Fruit fly (Drosophila melanogaster) whole organism, embryonic: ENCODE measurements around the gene CG34429.

Source experiments
- Atf-2 ChIP-seq: fragments of 200-800 bp; sonication (Bioruptor generic); optimal IDR thresholded peaks from 2 replicates; lab custom pipeline; 2016; ENCODE audit warnings: missing biosample characterization, missing genetic modification characterization
- CG12071 ChIP-seq: fragments of 200-800 bp; sonication (Bioruptor generic); optimal IDR thresholded peaks from 3 replicates; lab custom pipeline; 2018; ENCODE audit warnings: missing biosample characterization, mild to moderate bottlenecking, missing genetic modification characterization
- CG12391 ChIP-seq: fragments of 200-800 bp; sonication (Bioruptor generic); optimal IDR thresholded peaks from 3 replicates; lab custom pipeline; 2018; ENCODE audit warnings: missing biosample characterization, mild to moderate bottlenecking, missing genetic modification characterization, moderate library complexity
- CG15011 ChIP-seq: fragments of 200-800 bp; sonication (Bioruptor generic); optimal IDR thresholded peaks from 3 replicates; lab custom pipeline; 2018; ENCODE audit warnings: missing biosample characterization, mild to moderate bottlenecking, missing genetic modification characterization
- CG1603 ChIP-seq: fragments of 200-800 bp; sonication (Bioruptor generic); optimal IDR thresholded peaks from 2 replicates; lab custom pipeline; 2019; ENCODE audit warnings: missing biosample characterization, mild to moderate bottlenecking, missing genetic modification characterization, moderate library complexity
- CG16863 ChIP-seq: fragments of 200-800 bp; sonication (Bioruptor generic); optimal IDR thresholded peaks from 3 replicates; lab custom pipeline; 2016; ENCODE audit warnings: missing biosample characterization, missing genetic modification characterization
- CG2129 ChIP-seq: fragments of 200-800 bp; sonication (Bioruptor generic); IDR thresholded peaks from 2 replicates; pipeline ENCODE4 v1.3.6; 2022; ENCODE audit warnings: missing biosample characterization, missing genetic modification characterization; ENCODE audit not compliant: partially characterized antibody
- CG2202 ChIP-seq: fragments of 200-800 bp; sonication (Bioruptor generic); optimal IDR thresholded peaks from 2 replicates; lab custom pipeline; 2018; ENCODE audit warnings: missing biosample characterization, mild to moderate bottlenecking, missing genetic modification characterization
- CG4424 ChIP-seq: fragments of 200-800 bp; sonication (Bioruptor generic); optimal IDR thresholded peaks from 3 replicates; lab custom pipeline; 2016; ENCODE audit warnings: missing biosample characterization, missing genetic modification characterization
- CG4617 ChIP-seq: fragments of 200-800 bp; sonication (Bioruptor generic); optimal IDR thresholded peaks from 3 replicates; lab custom pipeline; 2016; ENCODE audit warnings: missing biosample characterization, missing genetic modification characterization, borderline replicate concordance
- CG6654 ChIP-seq: fragments of 200-800 bp; sonication (Bioruptor generic); optimal IDR thresholded peaks from 2 replicates; lab custom pipeline; 2017; ENCODE audit warnings: missing biosample characterization, mild to moderate bottlenecking, missing genetic modification characterization
- CG7372 ChIP-seq: fragments of 200-800 bp; sonication (Bioruptor generic); IDR thresholded peaks from 2 replicates; pipeline ENCODE4 v1.3.6; 2022; ENCODE audit warnings: missing biosample characterization, missing genetic modification characterization
- CG7928 ChIP-seq: fragments of 200-800 bp; sonication (Bioruptor generic); optimal IDR thresholded peaks from 2 replicates; lab custom pipeline; 2017; ENCODE audit warnings: missing biosample characterization, mild to moderate bottlenecking, missing genetic modification characterization
- CG8089 ChIP-seq: fragments of 200-800 bp; sonication (Bioruptor generic); optimal IDR thresholded peaks from 3 replicates; lab custom pipeline; 2016; ENCODE audit warnings: missing biosample characterization, missing genetic modification characterization
- CG8924 ChIP-seq: fragments of 200-800 bp; optimal IDR thresholded peaks from 3 replicates; lab custom pipeline; 2019; ENCODE audit warnings: missing biosample characterization, mild to moderate bottlenecking, missing genetic modification characterization, moderate library complexity
- CG9437 ChIP-seq: fragments of 200-800 bp; sonication (Bioruptor generic); optimal IDR thresholded peaks from 2 replicates; lab custom pipeline; 2018; ENCODE audit warnings: missing biosample characterization, mild to moderate bottlenecking, missing genetic modification characterization
- CoRest ChIP-seq: fragments of 200-800 bp; sonication (Bioruptor generic); optimal IDR thresholded peaks from 3 replicates; lab custom pipeline; 2018; ENCODE audit warnings: missing biosample characterization, mild to moderate bottlenecking, missing genetic modification characterization, moderate library complexity
- D19A ChIP-seq: fragments of 200-800 bp; optimal IDR thresholded peaks from 3 replicates; lab custom pipeline; 2019; ENCODE audit warnings: missing biosample characterization, mild to moderate bottlenecking, missing genetic modification characterization, moderate library complexity
- D19B ChIP-seq: fragments of 200-800 bp; sonication (Bioruptor generic); optimal IDR thresholded peaks from 2 replicates; lab custom pipeline; 2017; ENCODE audit warnings: missing biosample characterization, mild to moderate bottlenecking, missing genetic modification characterization
- Dbx ChIP-seq: fragments of 200-800 bp; sonication (Bioruptor generic); IDR thresholded peaks from 3 replicates; pipeline ENCODE4 v1.3.6; 2022; ENCODE audit warnings: missing biosample characterization, missing genetic modification characterization
- Doc3 ChIP-seq: fragments of 200-800 bp; sonication (Bioruptor generic); IDR thresholded peaks from 3 replicates; pipeline ENCODE4 v1.3.6; 2022; ENCODE audit warnings: missing biosample characterization, missing genetic modification characterization; ENCODE audit not compliant: partially characterized antibody
- E2f1 ChIP-seq: fragments of 200-800 bp; sonication (Bioruptor generic); IDR thresholded peaks from 2 replicates; pipeline ENCODE4 v1.3.6; 2022; ENCODE audit warnings: missing biosample characterization, missing genetic modification characterization
- Eip74EF ChIP-seq, 2 experiments: fragments of 200-800 bp in 1 of 2; fragments of >200 bp in 1 of 2; sonication (Bioruptor generic) in 1 of 2; optimal IDR thresholded peaks; 2 replicates each; lab custom pipeline; 2017 to 2019; ENCODE audit warnings: missing biosample characterization in 2 of 2, missing genetic modification characterization in 2 of 2, mild to moderate bottlenecking in 1 of 2, moderate library complexity in 1 of 2
- Hand ChIP-seq: fragments of 200-800 bp; sonication (Bioruptor generic); optimal IDR thresholded peaks from 2 replicates; lab custom pipeline; 2017; ENCODE audit warnings: mild to moderate bottlenecking, missing biosample characterization, missing genetic modification reagents, missing genetic modification characterization
- HmgZ ChIP-seq: fragments of 200-800 bp; sonication (Bioruptor generic); optimal IDR thresholded peaks from 2 replicates; lab custom pipeline; 2018; ENCODE audit warnings: missing biosample characterization, mild to moderate bottlenecking, missing genetic modification characterization
- Hsf ChIP-seq: fragments of 200-800 bp; sonication (Bioruptor generic); optimal IDR thresholded peaks from 3 replicates; lab custom pipeline; 2016; ENCODE audit warnings: missing biosample characterization, missing genetic modification characterization
- Mrtf ChIP-seq: fragments of 200-800 bp; sonication (Bioruptor generic); IDR thresholded peaks from 3 replicates; pipeline ENCODE4 v1.3.6; 2022; ENCODE audit warnings: missing biosample characterization, missing genetic modification characterization
- Nf-YA ChIP-seq: fragments of 200-800 bp; sonication (Bioruptor generic); IDR thresholded peaks from 2 replicates; pipeline ENCODE4 v1.3.6; 2022; ENCODE audit warnings: missing biosample characterization, missing genetic modification characterization
- Sox102F ChIP-seq: fragments of 200-800 bp; sonication (Bioruptor generic); optimal IDR thresholded peaks from 2 replicates; lab custom pipeline; 2018; ENCODE audit warnings: missing biosample characterization, mild to moderate bottlenecking, missing genetic modification characterization, moderate library complexity
- Usf ChIP-seq: fragments of 200-800 bp; sonication (Bioruptor generic); optimal IDR thresholded peaks from 2 replicates; lab custom pipeline; 2017; ENCODE audit warnings: missing genotype, missing biosample characterization, missing genetic modification characterization
- Vsx1 ChIP-seq: fragments of 200-800 bp; sonication (Bioruptor generic); optimal IDR thresholded peaks from 2 replicates; lab custom pipeline; 2017; ENCODE audit warnings: missing biosample characterization, mild to moderate bottlenecking, missing genetic modification characterization, missing genetic modification reagents
- ab ChIP-seq: fragments of 200-800 bp; sonication (Bioruptor generic); optimal IDR thresholded peaks from 2 replicates; lab custom pipeline; 2016; ENCODE audit warnings: missing biosample characterization, missing genetic modification characterization
- bab2 ChIP-seq: fragments of 200-800 bp; sonication (Bioruptor generic); optimal IDR thresholded peaks from 2 replicates; lab custom pipeline; 2016; ENCODE audit warnings: missing biosample characterization, missing genetic modification characterization
- bsh ChIP-seq, 2 experiments: fragments of 200-800 bp; sonication (Bioruptor generic); optimal IDR thresholded peaks; 2 replicates each; lab custom pipeline; 2017 to 2018; ENCODE audit warnings: mild to moderate bottlenecking in 2 of 2, missing biosample characterization in 2 of 2, missing genetic modification characterization in 2 of 2, moderate library complexity in 1 of 2
- caup ChIP-seq: fragments of 200-800 bp; sonication (Bioruptor generic); optimal IDR thresholded peaks from 3 replicates; lab custom pipeline; 2017; ENCODE audit warnings: missing biosample characterization, mild to moderate bottlenecking, missing genetic modification characterization, moderate library complexity; ENCODE audit not compliant: severe bottlenecking
- cg ChIP-seq: fragments of 200-800 bp; sonication (Bioruptor generic); optimal IDR thresholded peaks from 3 replicates; lab custom pipeline; 2019; ENCODE audit warnings: missing biosample characterization, mild to moderate bottlenecking, missing genetic modification characterization, moderate library complexity
- chm ChIP-seq: fragments of 200-800 bp; sonication (Bioruptor generic); IDR thresholded peaks from 2 replicates; pipeline ENCODE4 v1.3.6; 2022; ENCODE audit warnings: missing biosample characterization, missing genetic modification characterization
- en ChIP-seq: fragments of 200-800 bp; sonication (Bioruptor generic); optimal IDR thresholded peaks from 2 replicates; lab custom pipeline; 2016; ENCODE audit warnings: missing biosample characterization, missing genetic modification characterization
- exex ChIP-seq: fragments of 200-800 bp; sonication (Bioruptor generic); optimal IDR thresholded peaks from 4 replicates; lab custom pipeline; 2018; ENCODE audit warnings: missing biosample characterization, mild to moderate bottlenecking, missing genetic modification characterization, moderate library complexity
- lmd ChIP-seq: fragments of 200-800 bp; sonication (Bioruptor generic); IDR thresholded peaks from 2 replicates; pipeline ENCODE4 v1.3.6; 2022; ENCODE audit warnings: missing biosample characterization, missing genetic modification characterization
- nom ChIP-seq: fragments of 200-800 bp; sonication (Bioruptor generic); optimal IDR thresholded peaks from 2 replicates; lab custom pipeline; 2017; ENCODE audit warnings: missing biosample characterization, missing genetic modification characterization, mild to moderate bottlenecking, moderate library complexity, missing genetic modification reagents
- p53 ChIP-seq: fragments of 200-800 bp; sonication (Bioruptor generic); optimal IDR thresholded peaks from 2 replicates; lab custom pipeline; 2016; ENCODE audit warnings: missing biosample characterization, missing genetic modification characterization
- pfk ChIP-seq: fragments of 200-800 bp; sonication (Bioruptor generic); optimal IDR thresholded peaks from 2 replicates; lab custom pipeline; 2018; ENCODE audit warnings: missing biosample characterization, mild to moderate bottlenecking, missing genetic modification characterization, moderate library complexity
- pho ChIP-seq: fragments of 200-800 bp; sonication (Bioruptor generic); optimal IDR thresholded peaks from 2 replicates; lab custom pipeline; 2016; ENCODE audit warnings: missing biosample characterization, missing genetic modification characterization
- repo ChIP-seq: fragments of 200-800 bp; sonication (Bioruptor generic); optimal IDR thresholded peaks from 2 replicates; lab custom pipeline; 2016; ENCODE audit warnings: missing biosample characterization, missing genetic modification characterization
- shn ChIP-seq: fragments of 200-800 bp; sonication (Bioruptor generic); optimal IDR thresholded peaks from 3 replicates; lab custom pipeline; 2016; ENCODE audit warnings: missing biosample characterization, missing genetic modification characterization
- sima ChIP-seq: fragments of 200-800 bp; sonication (Bioruptor generic); optimal IDR thresholded peaks from 2 replicates; lab custom pipeline; 2016; ENCODE audit warnings: missing biosample characterization, missing genetic modification characterization
- slp2 ChIP-seq: fragments of 200-800 bp; sonication (Bioruptor generic); optimal IDR thresholded peaks from 2 replicates; lab custom pipeline; 2016; ENCODE audit warnings: missing biosample characterization, missing genetic modification characterization
- z ChIP-seq: fragments of 200-800 bp; sonication (Bioruptor generic); IDR thresholded peaks from 3 replicates; pipeline ENCODE4 v1.3.6; 2022; ENCODE audit warnings: missing biosample characterization, missing genetic modification characterization

The CG34429 gene

DNA sequence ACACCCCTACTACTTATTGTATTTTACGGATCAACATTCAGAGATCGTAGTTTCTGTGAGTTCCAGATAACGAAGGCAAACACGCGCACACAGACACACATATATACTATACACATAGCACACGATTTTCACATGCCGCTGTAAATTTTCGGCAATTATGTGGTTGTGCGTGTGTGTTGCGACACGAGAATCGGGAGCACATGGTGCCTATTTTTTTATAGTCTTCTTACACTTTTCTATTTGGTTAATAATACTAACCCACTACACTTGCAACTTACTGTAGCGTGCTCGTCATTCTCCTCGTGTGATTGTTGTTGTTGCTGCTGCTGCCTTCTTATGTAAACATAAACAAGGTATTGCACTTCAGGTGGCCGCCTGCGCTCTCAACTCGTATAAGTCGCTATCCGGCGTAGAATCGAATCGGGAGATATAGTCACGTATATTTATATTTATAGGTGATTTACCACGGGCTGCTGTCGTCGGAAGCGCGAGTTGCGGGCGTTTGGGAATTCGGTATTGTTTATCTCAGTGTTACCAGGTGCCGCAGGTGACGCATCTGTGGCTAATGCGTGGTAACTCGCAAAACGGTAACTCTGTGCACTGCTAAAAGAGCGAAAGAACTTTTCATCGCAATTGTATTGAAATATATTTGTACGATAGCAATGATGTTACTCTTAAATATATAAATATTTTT is 40.5 kb upstream of the CG34429 start, which contains the start of gene Adk2 (continued):
- no peak for TF ChIP-seq D19B (GFP tag; lab: Kevin White, UChicago)
- TF ChIP-seq Eip74EF (GFP tag; optimal IDR thresholded peaks at IDR 0.05; lab: Kevin White, UChicago): no peak
- TF ChIP-seq cg: peak; percentile 89
- no peak for TF ChIP-seq z (GFP tag; lab: Robert Waterston, UW)
- no peak for TF ChIP-seq CoRest
- no peak for TF ChIP-seq ab
- TF ChIP-seq CG12391 (tag; lab: Kevin White, UChicago): no peak
- no peak for TF ChIP-seq shn (GFP tag; lab: Kevin White, UChicago)
- peak; percentile 8; the same call in 1 of the 2 replicates for TF ChIP-seq CG7372
- TF ChIP-seq E2f1 (GFP tag; lab: Robert Waterston, UW): peak; percentile 30; the same call in 1 of the 2 replicates
- no peak for TF ChIP-seq CG2202 (tag; lab: Kevin White, UChicago)
- no peak for TF ChIP-seq pho (GFP tag; lab: Kevin White, UChicago)
- TF ChIP-seq CG8924 (tag; lab: Kevin White, UChicago): peak; percentile 75
- no peak for TF ChIP-seq CG4424 (GFP tag; lab: Kevin White, UChicago)
- TF ChIP-seq CG16863: no peak
- no peak for TF ChIP-seq chm (GFP tag; lab: Robert Waterston, UW)
- no peak for TF ChIP-seq HmgZ
- no peak for TF ChIP-seq Hand
- no peak for TF ChIP-seq CG9437
- TF ChIP-seq CG4617 (GFP tag; lab: Kevin White, UChicago): no peak
- TF ChIP-seq CG7928 (GFP tag; lab: Kevin White, UChicago): no peak
- TF ChIP-seq p53: no peak
- peak; percentile 44 for TF ChIP-seq exex
- TF ChIP-seq CG2129 (GFP tag; lab: Robert Waterston, UW): no peak
- no peak for TF ChIP-seq sima
- peak; percentile 55; the same call in 2 of the 3 replicates for TF ChIP-seq Dbx (GFP tag; lab: Robert Waterston, UW)
- no peak for TF ChIP-seq CG15011 (GFP tag; lab: Kevin White, UChicago)
- no peak for TF ChIP-seq repo (GFP tag; lab: Kevin White, UChicago)
- no peak for TF ChIP-seq Hsf (GFP tag; lab: Kevin White, UChicago)
- TF ChIP-seq CG8089 (GFP tag; lab: Kevin White, UChicago): no peak
- 0 out of 2 replicates have a peak, but pooled peaks have one; percentile 27 for TF ChIP-seq Nf-YA (GFP tag; lab: Robert Waterston, UW)
- no peak for TF ChIP-seq nom (GFP tag; lab: Kevin White, UChicago)
- TF ChIP-seq Sox102F (GFP tag; lab: Kevin White, UChicago): no peak
- no peak for TF ChIP-seq Vsx1 (GFP tag; lab: Kevin White, UChicago)
- peak; percentile 66 for TF ChIP-seq CG1603 (tag; lab: Kevin White, UChicago)
- no peak; the same call in 1 of the 2 replicates for TF ChIP-seq lmd
- no peak for TF ChIP-seq Doc3 (GFP tag; lab: Robert Waterston, UW)
- TF ChIP-seq Mrtf: no peak
- no peak for TF ChIP-seq caup
- TF ChIP-seq bab2: no peak
- TF ChIP-seq CG6654 (GFP tag; lab: Kevin White, UChicago): no peak
- TF ChIP-seq D19A (tag; lab: Kevin White, UChicago): no peak
- TF ChIP-seq en: no peak
- no peak for TF ChIP-seq pfk
- TF ChIP-seq Atf-2 (GFP tag; lab: Kevin White, UChicago): no peak
- no peak for TF ChIP-seq slp2
- TF ChIP-seq Usf (GFP tag; lab: Kevin White, UChicago): no peak
- no peak for TF ChIP-seq CG12071 (GFP tag; lab: Kevin White, UChicago)
- TF ChIP-seq bsh (GFP tag; optimal IDR thresholded peaks at IDR 0.05; lab: Kevin White, UChicago): no peak
